1 fruit fly cellular context compared by ENCODE assay signal in the genomic region with DNA sequence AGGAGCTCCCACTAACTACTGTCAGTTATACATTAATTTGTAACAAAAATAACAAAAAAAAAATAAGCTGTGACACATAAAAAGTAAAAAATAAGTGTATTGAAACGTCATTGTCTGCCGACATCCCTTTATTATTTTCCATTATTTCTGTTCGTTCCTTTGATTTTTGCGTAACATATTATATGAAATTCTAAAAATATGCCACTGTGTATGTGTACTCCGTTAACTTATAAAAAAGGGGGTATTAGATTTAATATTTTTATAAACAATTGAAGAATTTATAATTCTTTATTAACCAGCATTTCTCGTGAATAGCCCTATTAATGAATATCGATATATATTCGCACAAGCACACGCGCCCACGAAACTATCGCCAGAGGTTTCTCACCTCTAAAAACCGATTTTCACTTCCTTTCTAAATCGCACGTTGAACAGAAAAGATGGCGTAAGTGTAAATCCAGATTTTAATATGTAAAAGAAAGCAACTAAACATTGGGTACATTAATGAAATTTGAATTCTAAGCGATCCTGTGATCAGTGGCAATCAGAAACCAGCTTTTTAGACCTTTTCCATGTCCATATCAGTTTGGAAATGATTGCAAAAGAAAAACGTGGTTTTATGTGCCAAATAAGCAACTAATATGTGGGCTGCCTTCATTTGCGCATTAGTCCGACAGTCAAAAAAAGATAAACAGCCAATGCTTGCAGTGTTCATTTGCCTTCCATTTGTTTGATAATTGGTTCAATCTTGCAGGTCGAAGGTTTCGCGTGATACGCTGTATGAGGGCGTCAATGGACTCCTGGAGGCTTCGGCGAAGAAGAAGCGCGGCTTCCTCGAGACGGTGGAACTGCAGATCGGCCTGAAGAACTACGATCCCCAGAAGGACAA.
TF ChIP-seq lines count a peak whose summit lies in the region.

A gene (plus strand): TSS at position 406 of the 889 bp plus-strand sequence.

TF ChIP-seq in whole organism, embryonic, 481 proteins besides CTCF, POLR2A, EP300 and RAD21 (continued from another document and continues in another):
- TF ChIP-seq CG17612 (GFP tag; IDR thresholded peaks at IDR 0.05; lab: Robert Waterston, UW): no peak
- no peak for TF ChIP-seq h (optimal IDR thresholded peaks at IDR 0.05; lab: Kevin White, UChicago)
- peak; percentile 46 for TF ChIP-seq Hsf (GFP tag; optimal IDR thresholded peaks at IDR 0.05; lab: Kevin White, UChicago)
- TF ChIP-seq nerfin-1 (tag; optimal IDR thresholded peaks at IDR 0.05; lab: Kevin White, UChicago): peak; percentile 2
- TF ChIP-seq CG9817 (tag; optimal IDR thresholded peaks at IDR 0.05; lab: Kevin White, UChicago): peak; percentile 76
- no peak for TF ChIP-seq da (GFP tag; optimal IDR thresholded peaks at IDR 0.05; lab: Kevin White, UChicago)
- no peak for TF ChIP-seq Bdp1 (GFP tag; optimal IDR thresholded peaks at IDR 0.05; lab: Kevin White, UChicago)
- TF ChIP-seq gce (GFP tag; IDR thresholded peaks at IDR 0.05; lab: Robert Waterston, UW): no peak
- no peak for TF ChIP-seq z (GFP tag; IDR thresholded peaks at IDR 0.05; lab: Robert Waterston, UW)
- no peak for TF ChIP-seq Hand (GFP tag; optimal IDR thresholded peaks at IDR 0.05; lab: Kevin White, UChicago)
- no peak for TF ChIP-seq gsb (GFP tag; IDR thresholded peaks at IDR 0.05; lab: Robert Waterston, UW)
- peak; percentile 45 for TF ChIP-seq CG17186 (GFP tag; optimal IDR thresholded peaks at IDR 0.05; lab: Kevin White, UChicago)
- no peak for TF ChIP-seq CG7786 (GFP tag; optimal IDR thresholded peaks at IDR 0.05; lab: Kevin White, UChicago)
- TF ChIP-seq cwo (GFP tag; optimal IDR thresholded peaks at IDR 0.05; lab: Kevin White, UChicago): no peak
- TF ChIP-seq MTF-1 (GFP tag; optimal IDR thresholded peaks at IDR 0.05; lab: Kevin White, UChicago; ENCODE audit: borderline replicate concordance): peak; percentile 95
- no peak for TF ChIP-seq psq (GFP tag; optimal IDR thresholded peaks at IDR 0.05; lab: Kevin White, UChicago)
- TF ChIP-seq CG10366 (GFP tag; IDR thresholded peaks at IDR 0.05; lab: Robert Waterston, UW): peak; percentile 56
- no peak for TF ChIP-seq CG12942 (GFP tag; optimal IDR thresholded peaks at IDR 0.05; lab: Kevin White, UChicago)
- TF ChIP-seq Mes4 (GFP tag; optimal IDR thresholded peaks at IDR 0.05; lab: Kevin White, UChicago): peak; percentile 69
- TF ChIP-seq CG11723 (GFP tag; optimal IDR thresholded peaks at IDR 0.05; lab: Kevin White, UChicago): peak; percentile 44
- TF ChIP-seq CG32767 (GFP tag; IDR thresholded peaks at IDR 0.05; lab: Robert Waterston, UW): no peak; the same call in 1 of the 2 replicates
- peak in 1 of 3 experiments; percentile 70 for TF ChIP-seq lola (GFP tag; optimal IDR thresholded peaks at IDR 0.05; lab: Kevin White, UChicago)
- peak; percentile 61 for TF ChIP-seq CG11085 (GFP tag; IDR thresholded peaks at IDR 0.05; lab: Robert Waterston, UW)
- peak; percentile 57 for TF ChIP-seq CG15514 (GFP tag; optimal IDR thresholded peaks at IDR 0.05; lab: Kevin White, UChicago)
- peak; percentile 5 for TF ChIP-seq CG15011 (GFP tag; optimal IDR thresholded peaks at IDR 0.05; lab: Kevin White, UChicago)
- TF ChIP-seq pita (GFP tag; optimal IDR thresholded peaks at IDR 0.05; lab: Kevin White, UChicago): no peak
- peak; percentile 77 for TF ChIP-seq CG10147 (GFP tag; optimal IDR thresholded peaks at IDR 0.05; lab: Kevin White, UChicago)
- peak; percentile 27 for TF ChIP-seq CG16863 (GFP tag; optimal IDR thresholded peaks at IDR 0.05; lab: Kevin White, UChicago)
- TF ChIP-seq Spps (tag; optimal IDR thresholded peaks at IDR 0.05; lab: Kevin White, UChicago): no peak
- TF ChIP-seq CG17568 (GFP tag; optimal IDR thresholded peaks at IDR 0.05; lab: Kevin White, UChicago): peak; percentile 56
- TF ChIP-seq CG4328 (GFP tag; optimal IDR thresholded peaks at IDR 0.05; lab: Kevin White, UChicago): peak; percentile 63
- TF ChIP-seq CG13287 (GFP tag; IDR thresholded peaks at IDR 0.05; lab: Robert Waterston, UW; ENCODE audit: partially characterized antibody): peak; percentile 70
- no peak for TF ChIP-seq HmgZ (tag; optimal IDR thresholded peaks at IDR 0.05; lab: Kevin White, UChicago)
- TF ChIP-seq en (GFP tag; optimal IDR thresholded peaks at IDR 0.05; lab: Kevin White, UChicago): peak; percentile 1
- TF ChIP-seq caup (GFP tag; optimal IDR thresholded peaks at IDR 0.05; lab: Kevin White, UChicago; ENCODE audit: severe bottlenecking): peak; percentile 72
- peak; percentile 49 for TF ChIP-seq CG6813 (GFP tag; optimal IDR thresholded peaks at IDR 0.05; lab: Kevin White, UChicago)
- TF ChIP-seq inv (GFP tag; IDR thresholded peaks at IDR 0.05; lab: Robert Waterston, UW; ENCODE audit: partially characterized antibody): peak; percentile 82
- peak; percentile 61; the same call in 1 of the 2 replicates for TF ChIP-seq klu (GFP tag; IDR thresholded peaks at IDR 0.05; lab: Robert Waterston, UW)
- TF ChIP-seq CG18619 (GFP tag; optimal IDR thresholded peaks at IDR 0.05; lab: Kevin White, UChicago): peak; percentile 64
- TF ChIP-seq Ets65A (GFP tag; lab: Kevin White, UChicago): peak; percentile 96
- TF ChIP-seq B-H1 (GFP tag; IDR thresholded peaks at IDR 0.05; lab: Robert Waterston, UW): peak; percentile 9; the same call in 1 of the 3 replicates
- peak; percentile 48; the same call in 1 of the 3 replicates for TF ChIP-seq CG11093 (GFP tag; IDR thresholded peaks at IDR 0.05; lab: Robert Waterston, UW)
- peak in 1 of 2 experiments; percentile 1 for TF ChIP-seq crp (GFP tag; optimal IDR thresholded peaks at IDR 0.05; lab: Kevin White, UChicago)
- peak; percentile 3 for TF ChIP-seq Chrac-16 (GFP tag; optimal IDR thresholded peaks at IDR 0.05; lab: Kevin White, UChicago)
- peak; percentile 28 for TF ChIP-seq kni (GFP tag; optimal IDR thresholded peaks at IDR 0.05; lab: Kevin White, UChicago)
- peak; percentile 48 for TF ChIP-seq az2 (GFP tag; optimal IDR thresholded peaks at IDR 0.05; lab: Kevin White, UChicago)
- TF ChIP-seq CG10209 (GFP tag; optimal IDR thresholded peaks at IDR 0.05; lab: Kevin White, UChicago): peak; percentile 55
- TF ChIP-seq jigr1 (GFP tag; IDR thresholded peaks at IDR 0.05; lab: Robert Waterston, UW): no peak; the same call in 1 of the 3 replicates
- peak; percentile 63 for TF ChIP-seq CG16815 (GFP tag; optimal IDR thresholded peaks at IDR 0.05; lab: Kevin White, UChicago)
- TF ChIP-seq CG7271 (tag; optimal IDR thresholded peaks at IDR 0.05; lab: Kevin White, UChicago): peak; percentile 75
- TF ChIP-seq CG2712 (tag; optimal IDR thresholded peaks at IDR 0.05; lab: Kevin White, UChicago): peak; percentile 67
- TF ChIP-seq CG16813 (GFP tag; IDR thresholded peaks at IDR 0.05; lab: Robert Waterston, UW; ENCODE audit: partially characterized antibody): peak; percentile 90
- peak; percentile 68 for TF ChIP-seq schlank (tag; optimal IDR thresholded peaks at IDR 0.05; lab: Kevin White, UChicago)
- peak; percentile 53 for TF ChIP-seq CG34224 (GFP tag; IDR thresholded peaks at IDR 0.05; lab: Robert Waterston, UW; ENCODE audit: partially characterized antibody)
- TF ChIP-seq gcm2 (GFP tag; optimal IDR thresholded peaks at IDR 0.05; lab: Kevin White, UChicago): no peak
- peak; percentile 2 for TF ChIP-seq CG17385 (GFP tag; optimal IDR thresholded peaks at IDR 0.05; lab: Kevin White, UChicago)
- TF ChIP-seq CG2875 (GFP tag; optimal IDR thresholded peaks at IDR 0.05; lab: Kevin White, UChicago): peak; percentile 39
- peak; percentile 59 for TF ChIP-seq CG14441 (GFP tag; IDR thresholded peaks at IDR 0.05; lab: Robert Waterston, UW)
- no peak for TF ChIP-seq sd (tag; optimal IDR thresholded peaks at IDR 0.05; lab: Kevin White, UChicago)
- TF ChIP-seq btn (GFP tag; optimal IDR thresholded peaks at IDR 0.05; lab: Kevin White, UChicago): no peak
- peak; percentile 56 for TF ChIP-seq CG32772 (GFP tag; IDR thresholded peaks at IDR 0.05; lab: Robert Waterston, UW)
- peak; percentile 92 for TF ChIP-seq Bgb (GFP tag; IDR thresholded peaks at IDR 0.05; lab: Robert Waterston, UW; ENCODE audit: partially characterized antibody)
- no peak for TF ChIP-seq sima (GFP tag; optimal IDR thresholded peaks at IDR 0.05; lab: Kevin White, UChicago)
- TF ChIP-seq CG18599 (GFP tag; optimal IDR thresholded peaks at IDR 0.05; lab: Kevin White, UChicago): peak; percentile 68
- TF ChIP-seq Max (GFP tag; optimal IDR thresholded peaks at IDR 0.05; lab: Kevin White, UChicago): peak; percentile 29
- 0 out of 2 replicates have a peak, but pooled peaks have one; percentile 6 for TF ChIP-seq Taf1 (GFP tag; IDR thresholded peaks at IDR 0.05; lab: Robert Waterston, UW)
- peak; percentile 13 for TF ChIP-seq kah (GFP tag; optimal IDR thresholded peaks at IDR 0.05; lab: Kevin White, UChicago)
- TF ChIP-seq CG32532 (GFP tag; IDR thresholded peaks at IDR 0.05; lab: Robert Waterston, UW): peak; percentile 78
- peak; percentile 45 for TF ChIP-seq CG31365 (tag; optimal IDR thresholded peaks at IDR 0.05; lab: Kevin White, UChicago)
- TF ChIP-seq corto (GFP tag; optimal IDR thresholded peaks at IDR 0.05; lab: Kevin White, UChicago): peak; percentile 38
- TF ChIP-seq Poxn (GFP tag; IDR thresholded peaks at IDR 0.05; lab: Robert Waterston, UW): no peak
- TF ChIP-seq NK7.1 (GFP tag; optimal IDR thresholded peaks at IDR 0.05; lab: Kevin White, UChicago): no peak
- TF ChIP-seq CG4360 (GFP tag; IDR thresholded peaks at IDR 0.05; lab: Robert Waterston, UW): no peak
- no peak for TF ChIP-seq CG12236 (GFP tag; optimal IDR thresholded peaks at IDR 0.05; lab: Kevin White, UChicago)
- peak; percentile 65 for TF ChIP-seq unc-4 (GFP tag; IDR thresholded peaks at IDR 0.05; lab: Robert Waterston, UW; ENCODE audit: partially characterized antibody)
- TF ChIP-seq kay (GFP tag; optimal IDR thresholded peaks at IDR 0.05; lab: Kevin White, UChicago): no peak
- TF ChIP-seq CG4730 (GFP tag; IDR thresholded peaks at IDR 0.05; lab: Robert Waterston, UW): 0 out of 2 replicates have a peak, but pooled peaks have one; percentile 9
- TF ChIP-seq sens (GFP tag; lab: Kevin White, UChicago): peak; percentile 83
- TF ChIP-seq CG1024 (GFP tag; IDR thresholded peaks at IDR 0.05; lab: Robert Waterston, UW): peak; percentile 60; the same call in 1 of the 2 replicates
- peak; percentile 7 for TF ChIP-seq Fer2 (tag; optimal IDR thresholded peaks at IDR 0.05; lab: Kevin White, UChicago)
- no peak for TF ChIP-seq HmgD (GFP tag; optimal IDR thresholded peaks at IDR 0.05; lab: Kevin White, UChicago)
- peak; percentile 54; the same call in 1 of the 2 replicates for TF ChIP-seq danr (GFP tag; IDR thresholded peaks at IDR 0.05; lab: Robert Waterston, UW)
- peak; percentile 51 for TF ChIP-seq CG1233 (GFP tag; optimal IDR thresholded peaks at IDR 0.05; lab: Kevin White, UChicago)
- TF ChIP-seq dysf (GFP tag; IDR thresholded peaks at IDR 0.05; lab: Robert Waterston, UW): peak; percentile 80; the same call in 2 of the 3 replicates
- TF ChIP-seq shn (GFP tag; optimal IDR thresholded peaks at IDR 0.05; lab: Kevin White, UChicago): no peak
- peak; percentile 19 for TF ChIP-seq fd3F (GFP tag; optimal IDR thresholded peaks at IDR 0.05; lab: Kevin White, UChicago)
- TF ChIP-seq HLHmδ (GFP tag; optimal IDR thresholded peaks at IDR 0.05; lab: Kevin White, UChicago): peak; percentile 64
- TF ChIP-seq Atf3 (GFP tag; optimal IDR thresholded peaks at IDR 0.05; lab: Kevin White, UChicago): peak; percentile 14
- peak; percentile 34 for TF ChIP-seq org-1 (GFP tag; optimal IDR thresholded peaks at IDR 0.05; lab: Kevin White, UChicago)
- TF ChIP-seq ssp (GFP tag; IDR thresholded peaks at IDR 0.05; lab: Robert Waterston, UW): peak; percentile 73
- TF ChIP-seq sim (GFP tag; IDR thresholded peaks at IDR 0.05; lab: Robert Waterston, UW): no peak
- TF ChIP-seq bbx (GFP tag; IDR thresholded peaks at IDR 0.05; lab: Robert Waterston, UW; ENCODE audit: partially characterized antibody): peak; percentile 95
- peak; percentile 44; the same call in 2 of the 3 replicates for TF ChIP-seq ase (GFP tag; IDR thresholded peaks at IDR 0.05; lab: Robert Waterston, UW)
- peak; percentile 45 for TF ChIP-seq CG12391 (tag; optimal IDR thresholded peaks at IDR 0.05; lab: Kevin White, UChicago)
- TF ChIP-seq so (GFP tag; IDR thresholded peaks at IDR 0.05; lab: Robert Waterston, UW): peak; percentile 8; the same call in 1 of the 3 replicates
- no peak; the same call in 1 of the 2 replicates for TF ChIP-seq Adf1 (GFP tag; IDR thresholded peaks at IDR 0.05; lab: Robert Waterston, UW)
- peak; percentile 63 for TF ChIP-seq hbn (GFP tag; IDR thresholded peaks at IDR 0.05; lab: Robert Waterston, UW; ENCODE audit: partially characterized antibody)
- no peak for TF ChIP-seq cad (GFP tag; optimal IDR thresholded peaks at IDR 0.05; lab: Kevin White, UChicago)
- TF ChIP-seq cg (GFP tag; optimal IDR thresholded peaks at IDR 0.05; lab: Kevin White, UChicago): no peak
- peak; percentile 73 for TF ChIP-seq CoRest (tag; optimal IDR thresholded peaks at IDR 0.05; lab: Kevin White, UChicago)
- peak; percentile 17 for TF ChIP-seq CG10979 (tag; optimal IDR thresholded peaks at IDR 0.05; lab: Kevin White, UChicago)
- TF ChIP-seq ftz-f1 (GFP tag; optimal IDR thresholded peaks at IDR 0.05; lab: Kevin White, UChicago): no peak
- TF ChIP-seq sqz (GFP tag; optimal IDR thresholded peaks at IDR 0.05; lab: Kevin White, UChicago): peak; percentile 28
- TF ChIP-seq dmrt11E (tag; optimal IDR thresholded peaks at IDR 0.05; lab: Kevin White, UChicago): peak; percentile 25
- TF ChIP-seq pum (GFP tag; optimal IDR thresholded peaks at IDR 0.05; lab: Kevin White, UChicago): peak; percentile 19
- peak; percentile 67; the same call in 1 of the 2 replicates for TF ChIP-seq CG9215 (GFP tag; IDR thresholded peaks at IDR 0.05; lab: Robert Waterston, UW)
- TF ChIP-seq zfh2 (GFP tag; optimal IDR thresholded peaks at IDR 0.05; lab: Kevin White, UChicago): peak; percentile 68
- TF ChIP-seq stc (GFP tag; IDR thresholded peaks at IDR 0.05; lab: Robert Waterston, UW): no peak; the same call in 1 of the 2 replicates
- no peak for TF ChIP-seq CG10321 (GFP tag; IDR thresholded peaks at IDR 0.05; lab: Robert Waterston, UW)
- peak; percentile 26 for TF ChIP-seq fd96Cb (tag; optimal IDR thresholded peaks at IDR 0.05; lab: Kevin White, UChicago)
- TF ChIP-seq CrebB (tag; optimal IDR thresholded peaks at IDR 0.05; lab: Kevin White, UChicago): peak; percentile 44
- no peak for TF ChIP-seq Dp (GFP tag; optimal IDR thresholded peaks at IDR 0.05; lab: Kevin White, UChicago)
- peak; percentile 40 for TF ChIP-seq nom (GFP tag; optimal IDR thresholded peaks at IDR 0.05; lab: Kevin White, UChicago)
- TF ChIP-seq tap (tag; optimal IDR thresholded peaks at IDR 0.05; lab: Kevin White, UChicago): no peak
- peak; percentile 59 for TF ChIP-seq Rx (GFP tag; IDR thresholded peaks at IDR 0.05; lab: Robert Waterston, UW)
- peak; percentile 94 for TF ChIP-seq amos (GFP tag; IDR thresholded peaks at IDR 0.05; lab: Robert Waterston, UW; ENCODE audit: partially characterized antibody)
- peak; percentile 67; the same call in 1 of the 2 replicates for TF ChIP-seq rib (GFP tag; IDR thresholded peaks at IDR 0.05; lab: Robert Waterston, UW)
